Fruit fly (Drosophila melanogaster) whole organism, adult: ENCODE measurements around the gene CG18302.

Experiments
- CG33017 ChIP-seq: fragments of 200-800 bp; sonication (Bioruptor generic); optimal IDR thresholded peaks from 2 replicates; lab custom pipeline; 2018; ENCODE audit warnings: missing biosample characterization, mild to moderate bottlenecking, missing genetic modification characterization, moderate library complexity
- CG7045 ChIP-seq: fragments of 200-800 bp; sonication (Bioruptor generic); optimal IDR thresholded peaks from 2 replicates; lab custom pipeline; 2017; ENCODE audit warnings: missing biosample characterization, mild to moderate bottlenecking, missing genetic modification characterization
- Hr96 ChIP-seq: fragments of 200-800 bp; sonication (Bioruptor generic); optimal IDR thresholded peaks from 2 replicates; lab custom pipeline; 2016; ENCODE audit warnings: missing biosample characterization, missing genetic modification characterization
- Mnt ChIP-seq: fragments of 200-800 bp; sonication (Bioruptor generic); optimal IDR thresholded peaks from 2 replicates; lab custom pipeline; 2016; ENCODE audit warnings: missing biosample characterization, mild to moderate bottlenecking, missing genetic modification characterization
- bab1 ChIP-seq: fragments of 200-800 bp; sonication (Bioruptor generic); optimal IDR thresholded peaks from 3 replicates; lab custom pipeline; 2019; ENCODE audit warnings: missing biosample characterization, mild to moderate bottlenecking, missing genetic modification characterization, moderate library complexity
- cic ChIP-seq: fragments of 200-800 bp; sonication (Bioruptor generic); optimal IDR thresholded peaks from 2 replicates; lab custom pipeline; 2017; ENCODE audit warnings: missing biosample characterization, mild to moderate bottlenecking, missing genetic modification characterization, moderate library complexity
- cnc ChIP-seq, 2 experiments: fragments of >200 bp; optimal IDR thresholded peaks; 2 replicates each; lab custom pipeline; 2017
- kay ChIP-seq: fragments of 200-800 bp; sonication (Bioruptor generic); peaks from one replicate; lab custom pipeline; 2016; ENCODE audit warnings: missing biosample characterization, missing genetic modification characterization, borderline replicate concordance
- pad ChIP-seq: fragments of 200-800 bp; sonication (Bioruptor generic); optimal IDR thresholded peaks from 3 replicates; lab custom pipeline; 2017; ENCODE audit warnings: missing biosample characterization, missing genetic modification characterization, mild to moderate bottlenecking, moderate library complexity, missing genetic modification reagents

dm6 chr2L:10552807-10553206, 18.7 kb downstream of the CG18302 start:
- TF ChIP-seq Hr96 (GFP tag; lab: Kevin White, UChicago) (no peak), bab1 (GFP tag; lab: Kevin White, UChicago) (no peak), kay (peak; percentile 12), pad (GFP tag; lab: Kevin White, UChicago) (no peak), Mnt (GFP tag; lab: Kevin White, UChicago) (no peak), cnc (optimal IDR thresholded peaks at IDR 0.05; lab: Kevin White, UChicago) (no peak), cic (GFP tag; lab: Kevin White, UChicago) (peak; percentile 75), CG7045 (GFP tag; lab: Kevin White, UChicago) (no peak), CG33017 (no peak)
